Worm (Caenorhabditis elegans) whole organism, early embryonic: Measurements from ENCODE around the gene hcf-1.

ENCODE experiments used
- B0310.2 ChIP-seq: sonication (generic microtip); optimal IDR thresholded peaks from 2 replicates; lab custom pipeline; 2016; ENCODE audit warnings: mild to moderate bottlenecking, missing genetic modification characterization, missing compliant biosample characterization
- F13C5.2 ChIP-seq: sonication (generic microtip); optimal IDR thresholded peaks from 2 replicates; lab custom pipeline; 2017; ENCODE audit warnings: mild to moderate bottlenecking, missing genetic modification characterization, inconsistent platforms, missing compliant biosample characterization
- aly-1 ChIP-seq: sonication (generic microtip); optimal IDR thresholded peaks from 2 replicates; lab custom pipeline; 2016; ENCODE audit warnings: missing genetic modification characterization, missing compliant biosample characterization
- ama-1 ChIP-seq: fragments of 150-350 bp; optimal IDR thresholded peaks from 2 replicates; lab custom pipeline; 2014
- ceh-13 ChIP-seq: fragments of 200-800 bp; sonication (Bioruptor generic); optimal IDR thresholded peaks from 2 replicates; lab custom pipeline; 2018; ENCODE audit warnings: mild to moderate bottlenecking, missing genetic modification characterization, missing compliant biosample characterization
- ceh-36 ChIP-seq: sonication (generic microtip); optimal IDR thresholded peaks from 2 replicates; lab custom pipeline; 2016; ENCODE audit warnings: missing genetic modification characterization, inconsistent platforms, missing compliant biosample characterization
- ets-7 ChIP-seq: sonication (generic microtip); optimal IDR thresholded peaks from 2 replicates; lab custom pipeline; 2016; ENCODE audit warnings: missing genotype, missing genetic modification characterization, missing compliant biosample characterization
- flt-1 ChIP-seq: fragments of 200-800 bp; sonication (Bioruptor generic); IDR thresholded peaks from 2 replicates; pipeline ENCODE4 v1.3.6; 2022; ENCODE audit warnings: missing genetic modification characterization, missing compliant biosample characterization
- hmbx-1 ChIP-seq: sonication (generic microtip); optimal IDR thresholded peaks from 2 replicates; lab custom pipeline; 2016; ENCODE audit warnings: mild to moderate bottlenecking, missing genetic modification characterization, missing compliant biosample characterization
- hmg-4 ChIP-seq: fragments of 200-800 bp; sonication (Bioruptor generic); optimal IDR thresholded peaks from 2 replicates; lab custom pipeline; 2018; ENCODE audit warnings: mild to moderate bottlenecking, missing genetic modification characterization, missing compliant biosample characterization
- hnd-1 ChIP-seq: sonication (generic microtip); optimal IDR thresholded peaks from 2 replicates; lab custom pipeline; 2016; ENCODE audit warnings: missing genetic modification characterization, missing compliant biosample characterization
- pes-1 ChIP-seq: fragments of 200-800 bp; sonication (Bioruptor generic); IDR thresholded peaks from 2 replicates; pipeline ENCODE4 v1.3.6; 2022; ENCODE audit warnings: missing genetic modification reagents, missing genetic modification characterization, missing compliant biosample characterization
- scrt-1 ChIP-seq: fragments of 200-800 bp; sonication (Bioruptor generic); IDR thresholded peaks from 2 replicates; pipeline ENCODE4 v1.3.6; 2022; ENCODE audit warnings: missing genetic modification characterization, missing compliant biosample characterization
- sea-1 ChIP-seq: fragments of 200-800 bp; sonication (Bioruptor generic); conservative IDR thresholded peaks from 2 replicates; pipeline ENCODE4 v1.3.6; 2022; ENCODE audit warnings: missing genetic modification characterization, missing compliant biosample characterization
- tbx-11 ChIP-seq: fragments of 200-800 bp; sonication (Bioruptor generic); IDR thresholded peaks from 2 replicates; pipeline ENCODE4 v1.3.6; 2022; ENCODE audit warnings: missing genetic modification characterization, missing compliant biosample characterization
- tbx-37 ChIP-seq: fragments of 200-800 bp; sonication (Bioruptor generic); conservative IDR thresholded peaks from 2 replicates; pipeline ENCODE4 v1.3.6; 2022; ENCODE audit warnings: missing genetic modification reagents, missing genetic modification characterization, missing compliant biosample characterization
- tra-4 ChIP-seq: sonication (generic microtip); optimal IDR thresholded peaks from 2 replicates; lab custom pipeline; 2017; ENCODE audit warnings: missing genetic modification characterization, missing compliant biosample characterization

Gene hcf-1

ce11 chrIV:7808583-7808982 lies 34.5 kb upstream of the hcf-1 start, which contains the start of gene C33H5.1:
Gene C33H5.1 (plus strand): TSS chrIV:7808912.
- no peak for TF ChIP-seq tra-4
- no peak for TF ChIP-seq ceh-13 (GFP tag; lab: Kevin White, UChicago)
- no peak for TF ChIP-seq B0310.2 (tag; lab: Kevin White, UChicago)
- no peak for TF ChIP-seq aly-1
- TF ChIP-seq tbx-37 (GFP tag; lab: Robert Waterston, UW), result no peak
- TF ChIP-seq hmg-4, result no peak
- TF ChIP-seq pes-1 (GFP tag; lab: Robert Waterston, UW), result no peak
- no peak for TF ChIP-seq ets-7 (tag; lab: Kevin White, UChicago)
- no peak for TF ChIP-seq ceh-36 (tag; lab: Kevin White, UChicago)
- TF ChIP-seq flt-1 (GFP tag; lab: Robert Waterston, UW), result no peak
- TF ChIP-seq tbx-11 (GFP tag; lab: Robert Waterston, UW), result no peak
- no peak for TF ChIP-seq ama-1

- TF ChIP-seq ets-7 (tag; lab: Kevin White, UChicago) (no peak), ama-1 (no peak)
Observed at ce11 chrIV:7804740-7805139, 30.7 kb upstream of the hcf-1 start, which contains the start of gene C33H5.2. Gene C33H5.2 (plus strand): TSS chrIV:7805040.

DNA sequence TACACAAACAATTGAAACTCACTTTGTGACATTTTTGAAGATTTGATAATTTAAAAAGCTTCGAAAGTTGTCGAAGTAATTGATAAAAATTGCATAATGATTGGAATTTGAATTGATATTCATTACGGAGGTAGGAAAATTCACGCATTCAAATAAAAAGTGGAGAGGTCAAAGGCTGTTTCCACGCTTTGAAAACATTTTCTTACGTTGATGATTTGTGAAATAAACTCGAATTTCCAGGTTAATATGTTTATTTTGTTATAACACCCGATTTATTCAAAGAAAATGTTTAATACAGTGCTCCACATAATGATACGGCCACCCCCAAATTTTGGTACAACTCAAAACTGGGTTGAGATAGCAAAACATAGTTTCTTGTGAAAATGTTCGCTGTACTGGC lies 29.2 kb upstream of the hcf-1 start, which contains the start of gene C33H5.16:
Gene C33H5.16, minus strand, starts transcription at position 101 of the 400 bp plus-strand sequence.
- no peak for TF ChIP-seq B0310.2 (tag; lab: Kevin White, UChicago)
- no peak for TF ChIP-seq ceh-36 (tag; lab: Kevin White, UChicago)
- TF ChIP-seq F13C5.2 (tag; lab: Kevin White, UChicago), result no peak
- no peak for TF ChIP-seq tra-4
- no peak for TF ChIP-seq flt-1 (GFP tag; lab: Robert Waterston, UW)
- no peak for TF ChIP-seq hmg-4
- no peak for TF ChIP-seq tbx-11 (GFP tag; lab: Robert Waterston, UW)
- no peak for TF ChIP-seq ama-1
- no peak for TF ChIP-seq tbx-37 (GFP tag; lab: Robert Waterston, UW)
- TF ChIP-seq ceh-13 (GFP tag; lab: Kevin White, UChicago), result no peak
- TF ChIP-seq hnd-1 (tag; lab: Kevin White, UChicago), result no peak
- no peak for TF ChIP-seq ets-7 (tag; lab: Kevin White, UChicago)
- TF ChIP-seq scrt-1, result no peak
- no peak for TF ChIP-seq aly-1
- no peak for TF ChIP-seq pes-1 (GFP tag; lab: Robert Waterston, UW)
- no peak for TF ChIP-seq hmbx-1 (tag; lab: Kevin White, UChicago)
- TF ChIP-seq sea-1 (GFP tag; lab: Robert Waterston, UW), result no peak

- TF ChIP-seq pes-1 (GFP tag; lab: Robert Waterston, UW) (no peak), flt-1 (GFP tag; lab: Robert Waterston, UW) (no peak), tbx-11 (GFP tag; lab: Robert Waterston, UW) (no peak), B0310.2 (tag; lab: Kevin White, UChicago) (no peak), ets-7 (tag; lab: Kevin White, UChicago) (no peak), hnd-1 (tag; lab: Kevin White, UChicago) (no peak), ceh-36 (tag; lab: Kevin White, UChicago) (no peak), sea-1 (GFP tag; lab: Robert Waterston, UW) (no peak), F13C5.2 (tag; lab: Kevin White, UChicago) (no peak), aly-1 (no peak), tra-4 (no peak), tbx-37 (GFP tag; lab: Robert Waterston, UW) (no peak), scrt-1 (no peak), hmg-4 (no peak), ceh-13 (GFP tag; lab: Kevin White, UChicago) (no peak), hmbx-1 (tag; lab: Kevin White, UChicago) (no peak), ama-1 (no peak)
Observed at ce11 chrIV:7800338-7800737, 26.3 kb upstream of the hcf-1 start.

ce11 chrIV:7796432-7797113 lies 22.5 kb upstream of the hcf-1 start, which contains the start of gene sgo-1:
Gene sgo-1 (minus strand): TSS chrIV:7796482.
- TF ChIP-seq scrt-1, result no peak
- no peak for TF ChIP-seq flt-1 (GFP tag; lab: Robert Waterston, UW)
- TF ChIP-seq F13C5.2 (tag; lab: Kevin White, UChicago), result no peak
- no peak for TF ChIP-seq ceh-13 (GFP tag; lab: Kevin White, UChicago)
- no peak for TF ChIP-seq tbx-11 (GFP tag; lab: Robert Waterston, UW)
- no peak for TF ChIP-seq ceh-36 (tag; lab: Kevin White, UChicago)
- TF ChIP-seq sea-1 (GFP tag; lab: Robert Waterston, UW), result no peak
- no peak for TF ChIP-seq tbx-37 (GFP tag; lab: Robert Waterston, UW)
- no peak for TF ChIP-seq pes-1 (GFP tag; lab: Robert Waterston, UW)

- TF ChIP-seq ets-7 (tag; lab: Kevin White, UChicago), result no peak
- TF ChIP-seq flt-1 (GFP tag; lab: Robert Waterston, UW), result no peak
- no peak for TF ChIP-seq hmbx-1 (tag; lab: Kevin White, UChicago)
- TF ChIP-seq scrt-1, result no peak
- TF ChIP-seq hnd-1 (tag; lab: Kevin White, UChicago), result no peak
- TF ChIP-seq B0310.2 (tag; lab: Kevin White, UChicago), result no peak
- TF ChIP-seq sea-1 (GFP tag; lab: Robert Waterston, UW), result no peak
- TF ChIP-seq pes-1 (GFP tag; lab: Robert Waterston, UW), result no peak
- TF ChIP-seq ama-1, result no peak
- TF ChIP-seq tra-4, result no peak
- TF ChIP-seq ceh-13 (GFP tag; lab: Kevin White, UChicago), result no peak
- no peak for TF ChIP-seq ceh-36 (tag; lab: Kevin White, UChicago)
Observed at ce11 chrIV:7794709-7795108, 20.6 kb upstream of the hcf-1 start, which contains the start of gene ntp-1. Gene ntp-1 (minus strand): TSS chrIV:7794809.

DNA sequence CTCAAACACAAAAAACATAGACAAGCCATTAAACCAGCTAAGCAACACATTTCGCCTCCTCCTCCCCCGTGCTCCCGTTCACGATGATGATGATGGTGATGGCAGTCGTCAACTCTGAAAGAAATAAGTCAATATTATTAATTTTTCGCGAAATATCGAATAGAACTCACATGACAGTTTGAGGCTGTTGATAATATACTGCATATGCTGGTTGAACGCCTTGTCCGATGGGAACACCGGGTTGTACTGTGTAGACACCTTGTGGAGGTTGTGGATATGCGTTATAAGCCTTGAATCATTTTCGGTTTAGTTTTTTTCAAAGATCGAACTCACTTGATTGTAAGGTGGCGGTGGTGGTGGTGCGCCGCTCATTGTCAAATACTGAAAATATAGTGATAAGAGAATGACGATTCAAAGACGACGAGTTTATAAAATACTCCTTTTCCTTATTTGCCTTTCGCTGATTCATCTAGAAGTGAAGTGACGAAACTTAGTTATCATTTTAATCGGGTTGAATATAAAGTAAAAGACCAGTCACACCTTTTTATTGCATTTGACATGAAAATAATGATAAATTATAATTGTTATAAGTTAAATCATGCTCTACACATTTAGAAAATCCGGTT lies 17.9 kb upstream of the hcf-1 start, which contains the start of gene C33H5.13:
Gene C33H5.13, minus strand, starts transcription at position 443 of the 626 bp plus-strand sequence.
- no peak for TF ChIP-seq tbx-37 (GFP tag; lab: Robert Waterston, UW)
- TF ChIP-seq hnd-1 (tag; lab: Kevin White, UChicago), result no peak
- no peak for TF ChIP-seq hmbx-1 (tag; lab: Kevin White, UChicago)
- no peak for TF ChIP-seq ets-7 (tag; lab: Kevin White, UChicago)
- no peak for TF ChIP-seq ceh-13 (GFP tag; lab: Kevin White, UChicago)
- no peak for TF ChIP-seq tra-4
- TF ChIP-seq ceh-36 (tag; lab: Kevin White, UChicago), result no peak
- no peak for TF ChIP-seq F13C5.2 (tag; lab: Kevin White, UChicago)
- TF ChIP-seq sea-1 (GFP tag; lab: Robert Waterston, UW), result no peak
- TF ChIP-seq ama-1, result no peak
- no peak for TF ChIP-seq scrt-1
- TF ChIP-seq B0310.2 (tag; lab: Kevin White, UChicago), result no peak
- no peak for TF ChIP-seq aly-1
- TF ChIP-seq hmg-4, result no peak
- TF ChIP-seq tbx-11 (GFP tag; lab: Robert Waterston, UW), result no peak
- TF ChIP-seq pes-1 (GFP tag; lab: Robert Waterston, UW), result no peak
- no peak for TF ChIP-seq flt-1 (GFP tag; lab: Robert Waterston, UW)
